Fruit fly (Drosophila melanogaster): ENCODE results near the gene CG18789.

DNA sequence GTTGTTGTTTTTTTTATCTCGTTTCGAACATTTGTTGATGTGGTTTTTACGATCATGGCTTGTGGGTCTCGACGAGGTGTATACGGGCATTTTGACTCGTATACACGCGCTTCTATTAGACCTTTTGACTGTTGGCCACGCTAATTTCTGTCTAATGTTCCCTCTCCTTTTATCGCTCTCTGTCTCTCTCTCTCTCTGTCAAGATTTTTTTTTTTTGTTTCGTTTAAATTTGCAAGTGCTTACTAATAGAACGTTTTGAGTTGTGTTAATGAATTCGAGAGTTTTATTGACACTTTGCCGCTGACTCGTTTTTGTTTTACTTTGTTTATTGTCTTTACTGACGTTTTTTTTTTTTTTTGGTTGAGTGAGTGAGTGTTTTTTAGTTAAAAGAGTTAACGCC, 24.9 kb downstream of the CG18789 start:
- TF ChIP-seq cic (GFP tag; optimal IDR thresholded peaks at IDR 0.05) (no peak), CG7101 (tag; optimal IDR thresholded peaks at IDR 0.05) (no peak), bab1 (GFP tag; optimal IDR thresholded peaks at IDR 0.05) (no peak), CG5204 (GFP tag; optimal IDR thresholded peaks at IDR 0.05) (no peak), Hr96 (GFP tag; optimal IDR thresholded peaks at IDR 0.05) (no peak), CG33017 (tag; optimal IDR thresholded peaks at IDR 0.05) (no peak)
